Worm (Caenorhabditis elegans) whole organism, L1 larva: ENCODE measurements around the gene C35B1.2.

Source experiments
- C04F5.9 ChIP-seq: sonication (generic microtip); optimal IDR thresholded peaks from 2 replicates; lab custom pipeline; 2016; ENCODE audit warnings: missing genetic modification characterization, missing compliant biosample characterization
- blmp-1 ChIP-seq: fragments of 150-350 bp; optimal IDR thresholded peaks from 2 replicates; lab custom pipeline; 2014; ENCODE audit warnings: missing biosample characterization, missing genetic modification characterization
- ceh-90 ChIP-seq: sonication (generic microtip); optimal IDR thresholded peaks from 2 replicates; lab custom pipeline; 2016; ENCODE audit warnings: missing genetic modification characterization, missing compliant biosample characterization
- ces-1 ChIP-seq: fragments of 150-350 bp; optimal IDR thresholded peaks from 2 replicates; lab custom pipeline; 2014; ENCODE audit warnings: missing biosample characterization, missing genetic modification reagents, missing genetic modification characterization
- elt-3 ChIP-seq, 6 experiments: fragments of 150-350 bp in 1 of 6; sonication (generic microtip); optimal IDR thresholded peaks; 2 replicates each; lab custom pipeline; 2017 to 2018; ENCODE audit warnings: missing biosample characterization in 6 of 6, missing genetic modification characterization in 6 of 6, inconsistent platforms in 1 of 6
- fkh-4 ChIP-seq: sonication (generic microtip); optimal IDR thresholded peaks from 2 replicates; lab custom pipeline; 2016; ENCODE audit warnings: missing compliant biosample characterization, missing genetic modification characterization, borderline replicate concordance
- fos-1 ChIP-seq: fragments of 150-350 bp; optimal IDR thresholded peaks from 2 replicates; lab custom pipeline; 2014; ENCODE audit warnings: missing biosample characterization, missing genetic modification characterization
- grh-1 ChIP-seq: fragments of 200-800 bp; sonication (Bioruptor generic); IDR thresholded peaks from 2 replicates; pipeline ENCODE4 v1.3.6; 2022; ENCODE audit warnings: missing genetic modification reagents, missing genetic modification characterization, missing compliant biosample characterization
- hlh-17 ChIP-seq: fragments of 200-800 bp; sonication (Bioruptor generic); optimal IDR thresholded peaks from 2 replicates; lab custom pipeline; 2018; ENCODE audit warnings: missing genetic modification characterization, mild to moderate bottlenecking, missing compliant biosample characterization, moderate library complexity, borderline replicate concordance
- hlh-4 ChIP-seq: sonication (generic microtip); optimal IDR thresholded peaks from 2 replicates; lab custom pipeline; 2016; ENCODE audit warnings: mild to moderate bottlenecking, missing genetic modification characterization, missing compliant biosample characterization
- isw-1 ChIP-seq: fragments of 200-800 bp; sonication (Bioruptor generic); IDR thresholded peaks from 2 replicates; pipeline ENCODE4 v1.3.6; 2022; ENCODE audit warnings: missing genetic modification characterization, missing compliant biosample characterization
- jun-1 ChIP-seq: fragments of 150-350 bp; optimal IDR thresholded peaks from 2 replicates; lab custom pipeline; 2014; ENCODE audit warnings: missing biosample characterization, missing genetic modification reagents, missing genetic modification characterization
- lin-13 ChIP-seq: fragments of 150-350 bp; optimal IDR thresholded peaks from 2 replicates; lab custom pipeline; 2014; ENCODE audit warnings: missing biosample characterization, missing genetic modification reagents, missing genetic modification characterization
- lin-14 ChIP-seq: fragments of 200-800 bp; sonication (Bioruptor generic); optimal IDR thresholded peaks from 2 replicates; lab custom pipeline; 2018; ENCODE audit warnings: mild to moderate bottlenecking, missing genetic modification characterization, moderate library complexity, missing compliant biosample characterization
- lin-15B ChIP-seq: fragments of 150-350 bp; sonication (generic microtip); optimal IDR thresholded peaks from 3 replicates; lab custom pipeline; 2014; ENCODE audit warnings: missing biosample characterization, missing genetic modification characterization
- lsy-2 ChIP-seq, 2 experiments: fragments of 150-350 bp; optimal IDR thresholded peaks; 2 replicates each; lab custom pipeline; 2014; ENCODE audit warnings: missing biosample characterization in 2 of 2, missing genetic modification characterization in 2 of 2
- mef-2 ChIP-seq: fragments of 150-350 bp; optimal IDR thresholded peaks from 2 replicates; lab custom pipeline; 2014; ENCODE audit warnings: missing biosample characterization, missing genetic modification characterization
- mep-1 ChIP-seq: fragments of 150-350 bp; optimal IDR thresholded peaks from 2 replicates; lab custom pipeline; 2014; ENCODE audit warnings: missing biosample characterization, missing genetic modification characterization
- nhr-11 ChIP-seq: fragments of 150-350 bp; optimal IDR thresholded peaks from 2 replicates; lab custom pipeline; 2014; ENCODE audit warnings: missing biosample characterization, missing genetic modification characterization
- nhr-12 ChIP-seq: sonication (generic microtip); optimal IDR thresholded peaks from 2 replicates; lab custom pipeline; 2017; ENCODE audit warnings: missing biosample characterization, missing genetic modification characterization
- nhr-19 ChIP-seq: fragments of 200-800 bp; sonication (Bioruptor generic); conservative IDR thresholded peaks from 2 replicates; pipeline ENCODE4 v1.3.6; 2022; ENCODE audit warnings: missing genetic modification characterization, missing compliant biosample characterization
- nhr-237 ChIP-seq: fragments of 150-350 bp; optimal IDR thresholded peaks from 2 replicates; lab custom pipeline; 2014; ENCODE audit warnings: missing biosample characterization, missing genetic modification characterization
- nhr-47 ChIP-seq: sonication (generic microtip); optimal IDR thresholded peaks from 2 replicates; lab custom pipeline; 2016; ENCODE audit warnings: mild to moderate bottlenecking, missing genetic modification characterization, moderate library complexity, missing compliant biosample characterization
- nhr-71 ChIP-seq: sonication (generic microtip); optimal IDR thresholded peaks from 2 replicates; lab custom pipeline; 2016; ENCODE audit warnings: mild to moderate bottlenecking, missing genetic modification characterization, moderate library complexity, missing compliant biosample characterization
- nhr-77 ChIP-seq: fragments of 150-350 bp; optimal IDR thresholded peaks from 2 replicates; lab custom pipeline; 2014; ENCODE audit warnings: missing biosample characterization, missing genetic modification characterization
- nhr-84 ChIP-seq: sonication (generic microtip); optimal IDR thresholded peaks from 2 replicates; lab custom pipeline; 2017; ENCODE audit warnings: missing biosample characterization, missing genetic modification characterization
- pag-3 ChIP-seq: sonication (generic microtip); optimal IDR thresholded peaks from 2 replicates; lab custom pipeline; 2017; ENCODE audit warnings: missing genetic modification characterization, mild to moderate bottlenecking, missing compliant biosample characterization, antibody characterized with exemption, borderline replicate concordance; ENCODE audit not compliant: insufficient read depth
- pqm-1 ChIP-seq: sonication (generic microtip); optimal IDR thresholded peaks from 3 replicates; lab custom pipeline; 2017; ENCODE audit warnings: missing biosample characterization, missing genetic modification characterization
- rnt-1 ChIP-seq: sonication (generic microtip); optimal IDR thresholded peaks from 2 replicates; lab custom pipeline; 2016; ENCODE audit warnings: mild to moderate bottlenecking, missing genetic modification characterization, moderate library complexity, missing compliant biosample characterization
- snpc-4 ChIP-seq: fragments of 150-350 bp; optimal IDR thresholded peaks from 2 replicates; lab custom pipeline; 2014; ENCODE audit warnings: missing biosample characterization, missing genetic modification characterization
- sox-4 ChIP-seq: sonication (generic microtip); optimal IDR thresholded peaks from 2 replicates; lab custom pipeline; 2016; ENCODE audit warnings: missing genetic modification characterization, missing compliant biosample characterization
- swsn-7 ChIP-seq: sonication (generic microtip); optimal IDR thresholded peaks from 2 replicates; lab custom pipeline; 2016; ENCODE audit warnings: missing genetic modification characterization, missing compliant biosample characterization
- tlp-1 ChIP-seq: fragments of 150-350 bp; optimal IDR thresholded peaks from 2 replicates; lab custom pipeline; 2014; ENCODE audit warnings: missing biosample characterization, missing genetic modification characterization
- unc-130 ChIP-seq: fragments of 150-350 bp; optimal IDR thresholded peaks from 2 replicates; lab custom pipeline; 2017; ENCODE audit warnings: missing biosample characterization, missing genetic modification characterization, inconsistent platforms
- unc-30 ChIP-seq: sonication (generic microtip); optimal IDR thresholded peaks from 2 replicates; lab custom pipeline; 2017; ENCODE audit warnings: missing biosample characterization, missing genetic modification characterization
- unc-62 ChIP-seq: fragments of 150-350 bp; optimal IDR thresholded peaks from 2 replicates; lab custom pipeline; 2014; ENCODE audit warnings: missing biosample characterization, missing genetic modification reagents, missing genetic modification characterization
- xbp-1 ChIP-seq: sonication (generic microtip); optimal IDR thresholded peaks from 2 replicates; lab custom pipeline; 2016; ENCODE audit warnings: missing genetic modification characterization, missing compliant biosample characterization
- zip-4 ChIP-seq: fragments of 200-800 bp; sonication (Bioruptor generic); optimal IDR thresholded peaks from 2 replicates; lab custom pipeline; 2018; ENCODE audit warnings: mild to moderate bottlenecking, missing genetic modification characterization, moderate library complexity, missing compliant biosample characterization

C35B1.2 gene

ce11 chrIV:4139022-4139421, 53.0 kb downstream of the C35B1.2 start, which contains the start of gene F49F1.10:
F49F1.10 (minus strand) TSS chrIV:4139122.
- TF ChIP-seq ces-1 (GFP tag; lab: Kevin White, UChicago): no peak
- TF ChIP-seq fkh-4 (tag; lab: Kevin White, UChicago): no peak
- no peak for TF ChIP-seq zip-4 (GFP tag; lab: Kevin White, UChicago)
- TF ChIP-seq nhr-11 (tag; lab: Kevin White, UChicago): no peak
- no peak for TF ChIP-seq rnt-1
- no peak for TF ChIP-seq jun-1 (tag; lab: Kevin White, UChicago)
- TF ChIP-seq fos-1: no peak
- no peak for TF ChIP-seq tlp-1 (tag; lab: Kevin White, UChicago)
- TF ChIP-seq nhr-84 (tag; lab: Kevin White, UChicago): no peak
- TF ChIP-seq pqm-1 (tag; lab: Kevin White, UChicago): no peak
- no peak for TF ChIP-seq nhr-237
- TF ChIP-seq unc-130 (tag; lab: Kevin White, UChicago): no peak
- no peak for TF ChIP-seq swsn-7 (tag; lab: Kevin White, UChicago)
- TF ChIP-seq snpc-4 (tag; lab: Kevin White, UChicago): no peak
- no peak for TF ChIP-seq blmp-1
- TF ChIP-seq mef-2 (tag; lab: Kevin White, UChicago): no peak
- no peak for TF ChIP-seq lsy-2 (tag; optimal IDR thresholded peaks at IDR 0.05; lab: Kevin White, UChicago)
- TF ChIP-seq hlh-4 (tag; lab: Kevin White, UChicago): no peak

DNA sequence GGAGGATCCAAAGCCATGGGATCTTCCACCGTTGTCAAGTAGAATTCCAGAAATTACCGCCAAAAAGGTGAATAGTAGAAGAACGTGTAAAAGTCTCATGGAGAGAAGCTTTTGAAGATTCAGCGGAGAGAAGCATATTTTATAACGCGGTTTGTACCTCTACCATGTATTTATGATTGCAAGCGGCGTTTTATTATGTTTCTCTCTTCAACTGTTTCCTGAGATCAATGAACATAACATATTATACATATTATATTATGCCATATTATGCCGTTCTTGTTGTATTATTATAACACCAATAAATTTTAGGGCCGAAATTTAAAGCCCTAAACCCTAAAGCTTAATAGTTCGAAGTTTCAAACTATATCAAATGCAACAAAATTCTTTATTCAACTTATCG, 54.3 kb downstream of the C35B1.2 start, which contains the start of gene F49F1.18:
F49F1.18 (minus strand) TSS at position 101 of the 400 bp plus-strand sequence.
- no peak for TF ChIP-seq pag-3 (tag; lab: Kevin White, UChicago)
- no peak for TF ChIP-seq lsy-2 (tag; optimal IDR thresholded peaks at IDR 0.05; lab: Kevin White, UChicago)
- TF ChIP-seq nhr-12 (tag; lab: Kevin White, UChicago): no peak
- no peak for TF ChIP-seq hlh-4 (tag; lab: Kevin White, UChicago)
- no peak for TF ChIP-seq nhr-84 (tag; lab: Kevin White, UChicago)
- TF ChIP-seq nhr-77 (tag; lab: Kevin White, UChicago): no peak
- no peak for TF ChIP-seq pqm-1 (tag; lab: Kevin White, UChicago)
- TF ChIP-seq lin-15B (tag; lab: Kevin White, UChicago): no peak
- no peak for TF ChIP-seq nhr-71 (tag; lab: Kevin White, UChicago)
- no peak for TF ChIP-seq nhr-47 (tag; lab: Kevin White, UChicago)
- no peak for TF ChIP-seq sox-4 (tag; lab: Kevin White, UChicago)
- no peak for TF ChIP-seq hlh-17 (GFP tag; lab: Kevin White, UChicago)
- TF ChIP-seq C04F5.9: no peak
- no peak for TF ChIP-seq lin-13
- no peak for TF ChIP-seq ceh-90 (tag; lab: Kevin White, UChicago)
- TF ChIP-seq nhr-19 (GFP tag; lab: Robert Waterston, UW): no peak
- TF ChIP-seq, all 84 proteins: peak for 0

- TF ChIP-seq lin-15B (tag; lab: Kevin White, UChicago) (no peak), mep-1 (tag; lab: Kevin White, UChicago) (no peak), unc-30 (tag; lab: Kevin White, UChicago) (no peak), zip-4 (GFP tag; lab: Kevin White, UChicago) (no peak), grh-1 (GFP tag; lab: Robert Waterston, UW) (no peak), xbp-1 (no peak), swsn-7 (tag; lab: Kevin White, UChicago) (no peak), lin-14 (GFP tag; lab: Kevin White, UChicago) (no peak), unc-62 (no peak), elt-3 (tag; optimal IDR thresholded peaks at IDR 0.05; lab: Kevin White, UChicago) (no peak), ceh-90 (tag; lab: Kevin White, UChicago) (no peak), isw-1 (no peak)
Measured at ce11 chrIV:4141311-4141710, 55.3 kb downstream of the C35B1.2 start, which contains the start of gene F49F1.11. F49F1.11 (minus strand) TSS chrIV:4141411.
